Worm (Caenorhabditis elegans): Measurements from ENCODE around the gene ZK637.4.
A peak's percentile ranks its signal among the peaks of the same experiment; 100 is the strongest.

The ZK637.4 gene

ce11 chrIII:8873990-8874668, 19.4 kb upstream of the ZK637.4 start (continued):
- TF ChIP-seq ttx-3 (tag; optimal IDR thresholded peaks at IDR 0.05) = no peak
- no peak for TF ChIP-seq gmeb-2 (tag; optimal IDR thresholded peaks at IDR 0.05)
- TF ChIP-seq elt-4 (tag; optimal IDR thresholded peaks at IDR 0.05) = no peak
- TF ChIP-seq unc-3 (GFP tag; conservative IDR thresholded peaks at IDR 0.05) = no peak
- TF ChIP-seq unc-3 (tag; optimal IDR thresholded peaks at IDR 0.05) = peak; percentile 61
- no peak for TF ChIP-seq ceh-45 (GFP tag; IDR thresholded peaks at IDR 0.05)
- no peak for TF ChIP-seq mec-3 (tag; optimal IDR thresholded peaks at IDR 0.05; ENCODE audit: borderline replicate concordance)
- no peak for TF ChIP-seq lim-6 (tag; optimal IDR thresholded peaks at IDR 0.05)
- TF ChIP-seq dmd-4 (tag; optimal IDR thresholded peaks at IDR 0.05; ENCODE audit: borderline replicate concordance) = no peak
- TF ChIP-seq syd-9 (tag; optimal IDR thresholded peaks at IDR 0.05) = peak; percentile 86
- TF ChIP-seq lin-11 (tag; optimal IDR thresholded peaks at IDR 0.05) = no peak
- TF ChIP-seq che-1 (tag; optimal IDR thresholded peaks at IDR 0.05) = peak; percentile 23
- peak; percentile 86 for TF ChIP-seq rnt-1 (tag; optimal IDR thresholded peaks at IDR 0.05)
- peak; percentile 20 for TF ChIP-seq ceh-2 (tag; optimal IDR thresholded peaks at IDR 0.05)
- no peak for TF ChIP-seq pha-2 (tag; optimal IDR thresholded peaks at IDR 0.05)
- TF ChIP-seq hlh-6 (tag; optimal IDR thresholded peaks at IDR 0.05) = peak; percentile 11
- TF ChIP-seq ceh-31 (tag; optimal IDR thresholded peaks at IDR 0.05) = peak; percentile 94

ce11 chrIII:8877002-8877401, 16.6 kb upstream of the ZK637.4 start, which contains the start of gene K01F9.2:
Gene K01F9.2, minus strand, starts transcription at chrIII:8877128.
- TF ChIP-seq unc-42 (tag; optimal IDR thresholded peaks at IDR 0.05) (peak; percentile 85), npax-4 (tag; optimal IDR thresholded peaks at IDR 0.05) (no peak)

ce11 chrIII:8878960-8879359, 14.6 kb upstream of the ZK637.4 start:
- no peak for TF ChIP-seq pax-1 (tag; optimal IDR thresholded peaks at IDR 0.05)
- no peak for TF ChIP-seq fkh-10 (GFP tag; optimal IDR thresholded peaks at IDR 0.05)
- no peak for TF ChIP-seq hlh-15 (tag; optimal IDR thresholded peaks at IDR 0.05)
- no peak for TF ChIP-seq T23F11.4 (GFP tag; optimal IDR thresholded peaks at IDR 0.05)
- TF ChIP-seq dmd-4 (tag; optimal IDR thresholded peaks at IDR 0.05; ENCODE audit: borderline replicate concordance) = no peak

- TF ChIP-seq sox-4 (tag; optimal IDR thresholded peaks at IDR 0.05) (no peak), dve-1 (tag; optimal IDR thresholded peaks at IDR 0.05) (no peak), odd-2 (tag; optimal IDR thresholded peaks at IDR 0.05) (no peak), pha-4 (tag; optimal IDR thresholded peaks at IDR 0.05) (no peak), hlh-15 (tag; optimal IDR thresholded peaks at IDR 0.05) (no peak), pag-3 (tag; optimal IDR thresholded peaks at IDR 0.05; ENCODE audit: borderline replicate concordance) (no peak), ref-2 (tag; optimal IDR thresholded peaks at IDR 0.05) (no peak), T23F11.4 (GFP tag; optimal IDR thresholded peaks at IDR 0.05) (no peak), ceh-22 (tag; optimal IDR thresholded peaks at IDR 0.05) (no peak), elt-2 (tag; optimal IDR thresholded peaks at IDR 0.05) (no peak), ceh-24 (tag; optimal IDR thresholded peaks at IDR 0.05) (no peak), unc-86 (tag; optimal IDR thresholded peaks at IDR 0.05) (no peak), pros-1 (tag; optimal IDR thresholded peaks at IDR 0.05) (no peak), ceh-18 (tag; optimal IDR thresholded peaks at IDR 0.05) (no peak), unc-3 (GFP tag; conservative IDR thresholded peaks at IDR 0.05) (no peak), unc-3 (tag; optimal IDR thresholded peaks at IDR 0.05) (no peak), ceh-6 (GFP tag; optimal IDR thresholded peaks at IDR 0.05) (no peak), F13H6.1 (tag; optimal IDR thresholded peaks at IDR 0.05) (no peak), npax-4 (tag; optimal IDR thresholded peaks at IDR 0.05) (no peak)
Observed at ce11 chrIII:8882333-8882732, 11.2 kb upstream of the ZK637.4 start.
